Worm (Caenorhabditis elegans) whole organism, L2 larva: ENCODE results near the gene dhhc-5.

Source experiments
- C34F6.9 ChIP-seq: fragments of 150-350 bp; optimal IDR thresholded peaks from 2 replicates; lab custom pipeline; 2014; ENCODE audit warnings: missing biosample characterization, missing genetic modification characterization
- F13H6.1 ChIP-seq: sonication (generic microtip); optimal IDR thresholded peaks from 2 replicates; lab custom pipeline; 2016; ENCODE audit warnings: missing genetic modification characterization, missing compliant biosample characterization
- R02D3.7 ChIP-seq: fragments of 150-350 bp; optimal IDR thresholded peaks from 2 replicates; lab custom pipeline; 2014; ENCODE audit warnings: missing biosample characterization, missing genetic modification characterization
- ZK546.5 ChIP-seq: sonication (generic microtip); optimal IDR thresholded peaks from 2 replicates; lab custom pipeline; 2017; ENCODE audit warnings: missing biosample characterization, missing genetic modification characterization
- alr-1 ChIP-seq: fragments of 150-350 bp; optimal IDR thresholded peaks from 2 replicates; lab custom pipeline; 2014; ENCODE audit warnings: missing biosample characterization, missing genetic modification characterization
- ama-1 ChIP-seq: fragments of 150-350 bp; optimal IDR thresholded peaks from 2 replicates; lab custom pipeline; 2018; ENCODE audit warnings: inconsistent platforms
- blmp-1 ChIP-seq: sonication (generic microtip); optimal IDR thresholded peaks from 2 replicates; lab custom pipeline; 2017; ENCODE audit warnings: missing genetic modification characterization, mild to moderate bottlenecking, missing compliant biosample characterization, antibody characterized with exemption, moderate library complexity; ENCODE audit not compliant: insufficient read depth
- ceh-16 ChIP-seq: fragments of 150-350 bp; optimal IDR thresholded peaks from 2 replicates; lab custom pipeline; 2014; ENCODE audit warnings: missing biosample characterization, missing genetic modification characterization
- ceh-82 ChIP-seq: fragments of 150-350 bp; optimal IDR thresholded peaks from 2 replicates; lab custom pipeline; 2014; ENCODE audit warnings: missing biosample characterization, missing genetic modification characterization
- crh-2 ChIP-seq: sonication (generic microtip); optimal IDR thresholded peaks from 2 replicates; lab custom pipeline; 2017; ENCODE audit warnings: missing biosample characterization, missing genetic modification characterization
- egl-27 ChIP-seq: sonication (generic microtip); optimal IDR thresholded peaks from 3 replicates; lab custom pipeline; 2017; ENCODE audit warnings: missing biosample characterization, missing genetic modification reagents, missing genetic modification characterization
- elt-3 ChIP-seq: sonication (generic microtip); optimal IDR thresholded peaks from 2 replicates; lab custom pipeline; 2017; ENCODE audit warnings: missing biosample characterization, missing genetic modification characterization
- fos-1 ChIP-seq: fragments of 150-350 bp; optimal IDR thresholded peaks from 2 replicates; lab custom pipeline; 2014; ENCODE audit warnings: missing biosample characterization, missing genetic modification characterization
- gmeb-1 ChIP-seq: fragments of 150-350 bp; optimal IDR thresholded peaks from 2 replicates; lab custom pipeline; 2014; ENCODE audit warnings: missing biosample characterization, missing genetic modification characterization
- lin-11 ChIP-seq: fragments of 150-350 bp; sonication (generic microtip); optimal IDR thresholded peaks from 2 replicates; lab custom pipeline; 2014; ENCODE audit warnings: missing biosample characterization, missing genetic modification characterization, inconsistent platforms, mixed read lengths
- lin-13 ChIP-seq: fragments of 150-350 bp; optimal IDR thresholded peaks from 2 replicates; lab custom pipeline; 2014; ENCODE audit warnings: missing biosample characterization, missing genetic modification reagents, missing genetic modification characterization
- lin-39 ChIP-seq: fragments of 150-350 bp; optimal IDR thresholded peaks from 2 replicates; lab custom pipeline; 2014; ENCODE audit warnings: missing biosample characterization, missing genetic modification reagents, missing genetic modification characterization
- lsy-2 ChIP-seq, 2 experiments: fragments of 150-350 bp in 1 of 2; sonication (generic microtip) in 1 of 2; optimal IDR thresholded peaks; 2 replicates each; lab custom pipeline; 2014 to 2017; ENCODE audit warnings: missing biosample characterization in 2 of 2, missing genetic modification characterization in 2 of 2
- mab-5 ChIP-seq: fragments of 150-350 bp; optimal IDR thresholded peaks from 2 replicates; lab custom pipeline; 2014; ENCODE audit warnings: missing biosample characterization, missing genetic modification characterization
- mbf-1 ChIP-seq: sonication (generic microtip); optimal IDR thresholded peaks from 2 replicates; lab custom pipeline; 2017; ENCODE audit warnings: missing biosample characterization, missing genetic modification characterization
- mdl-1 ChIP-seq, 2 experiments: fragments of 150-350 bp in 1 of 2; sonication (generic microtip) in 1 of 2; optimal IDR thresholded peaks; 2 replicates each; lab custom pipeline; 2017; ENCODE audit warnings: missing biosample characterization in 2 of 2, missing genetic modification characterization in 2 of 2
- nhr-10 ChIP-seq: sonication (generic microtip); optimal IDR thresholded peaks from 2 replicates; lab custom pipeline; 2017; ENCODE audit warnings: missing biosample characterization, missing genetic modification characterization
- nhr-129 ChIP-seq: fragments of 150-350 bp; optimal IDR thresholded peaks from 2 replicates; lab custom pipeline; 2014; ENCODE audit warnings: missing biosample characterization, missing genetic modification characterization
- nhr-21 ChIP-seq: fragments of 150-350 bp; optimal IDR thresholded peaks from 2 replicates; lab custom pipeline; 2014; ENCODE audit warnings: missing biosample characterization, missing genetic modification characterization
- nhr-23 ChIP-seq: fragments of 150-350 bp; optimal IDR thresholded peaks from 2 replicates; lab custom pipeline; 2014; ENCODE audit warnings: missing biosample characterization, missing genetic modification reagents, missing genetic modification characterization
- nhr-237 ChIP-seq: fragments of 150-350 bp; optimal IDR thresholded peaks from 2 replicates; lab custom pipeline; 2014; ENCODE audit warnings: missing biosample characterization, missing genetic modification characterization
- nhr-25 ChIP-seq: fragments of 150-350 bp; sonication (generic microtip); optimal IDR thresholded peaks from 3 replicates; lab custom pipeline; 2014; ENCODE audit warnings: missing biosample characterization, missing genetic modification characterization
- nhr-6 ChIP-seq: fragments of 150-350 bp; optimal IDR thresholded peaks from 2 replicates; lab custom pipeline; 2014; ENCODE audit warnings: missing biosample characterization, missing genetic modification characterization
- sem-4 ChIP-seq: fragments of 150-350 bp; optimal IDR thresholded peaks from 2 replicates; lab custom pipeline; 2014; ENCODE audit warnings: missing biosample characterization, missing genetic modification reagents, missing genetic modification characterization
- sma-3 ChIP-seq: sonication (generic microtip); optimal IDR thresholded peaks from 2 replicates; lab custom pipeline; 2016; ENCODE audit warnings: missing genetic modification reagents, missing genetic modification characterization, missing compliant biosample characterization
- sma-9 ChIP-seq, 2 experiments: fragments of 150-350 bp in 1 of 2; sonication (generic microtip) in 1 of 2; optimal IDR thresholded peaks; 2 replicates each; lab custom pipeline; 2014 to 2016; ENCODE audit warnings: missing genetic modification characterization in 2 of 2, mild to moderate bottlenecking in 1 of 2, missing biosample characterization in 1 of 2, missing compliant biosample characterization in 1 of 2, missing genetic modification reagents in 1 of 2, moderate library complexity in 1 of 2
- snpc-4 ChIP-seq: fragments of 150-350 bp; optimal IDR thresholded peaks from 2 replicates; lab custom pipeline; 2014; ENCODE audit warnings: missing biosample characterization, missing genetic modification characterization
- unc-55 ChIP-seq: fragments of 150-350 bp; sonication (generic microtip); optimal IDR thresholded peaks from 3 replicates; lab custom pipeline; 2014; ENCODE audit warnings: missing biosample characterization, missing genetic modification reagents, missing genetic modification characterization
- ztf-1 ChIP-seq: fragments of 200-800 bp; sonication (Bioruptor generic); conservative IDR thresholded peaks from 2 replicates; pipeline ENCODE4 v1.3.6; 2022; ENCODE audit warnings: missing genetic modification characterization, missing compliant biosample characterization
- ztf-11 ChIP-seq: sonication (generic microtip); optimal IDR thresholded peaks from 2 replicates; lab custom pipeline; 2017; ENCODE audit warnings: missing biosample characterization, missing genetic modification characterization
- ztf-4 ChIP-seq: fragments of 150-350 bp; optimal IDR thresholded peaks from 2 replicates; lab custom pipeline; 2014; ENCODE audit warnings: missing biosample characterization, missing genetic modification characterization

Gene dhhc-5

DNA sequence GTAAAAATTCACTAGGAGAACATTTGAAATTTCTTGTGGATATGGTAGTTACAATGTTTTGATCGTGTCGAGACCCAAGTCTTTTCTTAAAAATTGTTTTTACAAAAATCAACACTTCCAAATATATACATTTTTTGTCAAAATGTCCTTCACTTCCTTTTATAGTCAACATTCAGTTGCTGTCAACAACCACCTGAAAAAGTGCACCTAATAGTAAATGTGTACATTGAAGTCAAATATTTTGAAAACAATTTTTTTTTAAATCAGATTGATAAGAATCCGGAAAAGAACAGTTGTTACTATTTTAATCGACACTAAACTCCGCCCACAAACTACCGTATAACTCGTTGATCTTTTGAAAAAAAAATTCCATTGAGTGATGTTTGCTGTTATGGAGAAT is 46.8 kb upstream of the dhhc-5 start:
- TF ChIP-seq elt-3 (tag; lab: Kevin White, UChicago), result no peak
- TF ChIP-seq mbf-1 (tag; lab: Kevin White, UChicago), result no peak
- TF ChIP-seq ztf-1 (GFP tag; lab: Robert Waterston, UW), result no peak
- no peak for TF ChIP-seq ceh-16 (tag; lab: Kevin White, UChicago)
- no peak for TF ChIP-seq nhr-10
- no peak for TF ChIP-seq nhr-23 (tag; lab: Kevin White, UChicago)
- TF ChIP-seq snpc-4 (tag; lab: Kevin White, UChicago), result no peak
- no peak for TF ChIP-seq sem-4
- no peak for TF ChIP-seq ceh-82 (tag; lab: Kevin White, UChicago)

DNA sequence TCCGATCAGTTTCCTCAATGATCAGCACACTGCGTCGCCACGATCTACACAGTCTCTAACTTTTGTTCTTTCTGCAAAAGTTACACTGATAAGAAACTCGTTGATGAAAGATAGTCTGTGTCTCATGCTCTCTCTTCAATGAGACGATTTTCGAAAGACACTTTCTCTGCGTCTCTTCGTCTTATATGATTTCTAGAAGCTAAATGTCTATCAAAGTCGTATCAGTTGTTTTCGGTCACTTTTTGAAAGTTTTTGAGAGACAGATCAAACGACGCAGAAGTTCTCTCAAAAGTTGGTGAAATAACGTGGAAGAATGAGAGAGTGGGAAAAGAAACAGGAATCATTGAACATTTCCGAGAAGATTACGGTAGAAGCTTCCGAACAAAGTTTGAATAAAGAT is 46.3 kb upstream of the dhhc-5 start:
- TF ChIP-seq nhr-6 (tag; lab: Kevin White, UChicago) (peak; percentile 67), lsy-2 (tag; optimal IDR thresholded peaks at IDR 0.05; lab: Kevin White, UChicago) (peak; percentile 17 to 82), egl-27 (tag; lab: Kevin White, UChicago) (peak; percentile 75), lin-13 (GFP tag; lab: Kevin White, UChicago) (peak; percentile 14), sem-4 (peak; percentile 8), ztf-4 (tag; lab: Kevin White, UChicago) (no peak), mbf-1 (tag; lab: Kevin White, UChicago) (no peak), elt-3 (tag; lab: Kevin White, UChicago) (no peak), nhr-21 (peak; percentile 82), R02D3.7 (tag; lab: Kevin White, UChicago) (no peak), blmp-1 (peak; percentile 32), C34F6.9 (tag; lab: Kevin White, UChicago) (peak; percentile 70), crh-2 (tag; lab: Kevin White, UChicago) (peak; percentile 76), F13H6.1 (tag; lab: Kevin White, UChicago) (peak; percentile 82), sma-3 (GFP tag; lab: Kevin White, UChicago) (peak; percentile 68), fos-1 (tag; lab: Kevin White, UChicago) (peak; percentile 83), mab-5 (tag; lab: Kevin White, UChicago) (no peak), ztf-11 (tag; lab: Kevin White, UChicago) (no peak), gmeb-1 (tag; lab: Kevin White, UChicago) (peak; percentile 62), sma-9 (GFP tag; optimal IDR thresholded peaks at IDR 0.05; lab: Kevin White, UChicago) (peak; percentile 88), sma-9 (tag; optimal IDR thresholded peaks at IDR 0.05; lab: Kevin White, UChicago) (no peak), nhr-129 (tag; lab: Kevin White, UChicago) (peak; percentile 83), lin-39 (no peak), nhr-25 (tag; lab: Kevin White, UChicago) (peak; percentile 56), ama-1 (peak; percentile 9)
- TF ChIP-seq, all 48 proteins: peak for 17

DNA sequence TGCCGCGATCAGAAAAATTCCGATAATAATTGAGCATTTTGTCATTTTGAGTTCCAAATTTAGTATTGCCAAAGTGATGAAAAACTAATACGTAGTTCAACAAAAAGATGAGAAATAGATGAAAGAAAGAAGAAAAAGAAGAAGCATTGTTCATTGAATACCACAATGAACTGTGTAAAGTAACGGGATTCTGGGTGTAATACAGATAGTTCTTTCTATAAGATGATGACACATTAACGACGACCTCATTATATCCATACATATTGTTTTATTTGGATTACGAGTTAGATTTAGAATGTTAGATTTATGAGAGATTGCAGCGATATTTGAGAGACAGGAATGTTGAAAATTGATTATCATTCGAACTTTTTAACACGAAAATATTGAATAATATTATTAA is 42.7 kb upstream of the dhhc-5 start, which contains the start of gene K04C2.5:
Gene K04C2.5 (minus strand): TSS at position 101 of the 400 bp plus-strand sequence.
- no peak for TF ChIP-seq nhr-237 (tag; lab: Kevin White, UChicago)
- no peak for TF ChIP-seq lin-13 (GFP tag; lab: Kevin White, UChicago)
- TF ChIP-seq nhr-21, result no peak
- no peak for TF ChIP-seq alr-1 (tag; lab: Kevin White, UChicago)
- no peak for TF ChIP-seq sem-4
- TF ChIP-seq C34F6.9 (tag; lab: Kevin White, UChicago), result no peak
- TF ChIP-seq lsy-2 (tag; optimal IDR thresholded peaks at IDR 0.05; lab: Kevin White, UChicago), result no peak
- TF ChIP-seq lin-11, result no peak
- TF ChIP-seq ZK546.5 (tag; lab: Kevin White, UChicago), result no peak

DNA sequence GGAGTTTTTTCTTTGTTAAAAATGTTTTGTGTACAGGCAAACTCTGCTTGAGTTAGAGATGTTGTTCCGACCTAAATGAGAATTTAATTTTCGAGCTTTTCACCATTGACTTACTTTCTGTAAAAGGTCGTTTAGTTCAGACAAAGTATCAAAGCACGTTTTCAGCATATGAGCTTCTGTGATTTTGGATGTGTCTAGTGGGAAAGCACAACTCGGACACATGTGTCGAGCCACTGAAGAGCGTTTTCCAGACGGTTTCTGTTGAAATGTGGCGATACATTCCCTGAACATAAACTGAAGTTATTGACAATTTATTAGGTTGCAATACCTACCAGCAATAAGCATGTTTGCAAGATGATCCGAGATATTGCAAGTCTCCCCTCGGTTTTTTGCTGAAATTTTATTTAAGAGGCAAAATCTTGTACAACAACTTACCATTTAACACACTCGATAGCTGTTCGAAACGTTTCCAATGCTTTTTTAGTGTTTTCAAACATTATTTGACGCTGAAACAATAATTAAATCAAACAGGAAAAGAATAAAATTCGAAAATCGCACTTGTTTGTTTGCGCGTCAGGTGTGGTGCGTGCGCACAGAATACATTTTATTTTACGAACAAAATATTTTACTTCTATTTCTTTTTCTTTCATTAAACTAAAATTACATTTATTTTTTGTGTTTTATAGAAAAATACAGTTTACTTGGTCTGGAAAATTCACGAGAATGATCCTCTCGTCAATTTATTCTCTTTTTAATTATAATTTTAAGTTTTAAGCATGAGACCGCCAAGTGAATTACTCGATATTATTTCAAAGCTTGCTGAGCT is 40.4 kb upstream of the dhhc-5 start, which contains the start of the genes brd-1 and K04C2.2:
Gene brd-1 (minus strand): TSS at position 506 of the 826 bp plus-strand sequence.
Gene K04C2.2 (plus strand): TSS at position 776 of the 826 bp plus-strand sequence.
- peak in 1 of 2 experiments; percentile 56 for TF ChIP-seq lsy-2 (tag; optimal IDR thresholded peaks at IDR 0.05; lab: Kevin White, UChicago)
- peak; percentile 30 for TF ChIP-seq unc-55 (GFP tag; lab: Kevin White, UChicago)
- TF ChIP-seq gmeb-1 (tag; lab: Kevin White, UChicago), result peak; percentile 55
- no peak for TF ChIP-seq mdl-1 (tag; optimal IDR thresholded peaks at IDR 0.05; lab: Kevin White, UChicago)
- TF ChIP-seq, all 48 proteins: peak for 3
